Worm (Caenorhabditis elegans) whole organism, early embryonic: ENCODE data around the gene F13C5.1.

Experiments used
- ama-1 ChIP-seq: fragments of 150-350 bp; optimal IDR thresholded peaks from 2 replicates; lab custom pipeline; 2014
- hmg-4 ChIP-seq: fragments of 200-800 bp; sonication (Bioruptor generic); optimal IDR thresholded peaks from 2 replicates; lab custom pipeline; 2018; ENCODE audit warnings: mild to moderate bottlenecking, missing genetic modification characterization, missing compliant biosample characterization
- hnd-1 ChIP-seq: sonication (generic microtip); optimal IDR thresholded peaks from 2 replicates; lab custom pipeline; 2016; ENCODE audit warnings: missing genetic modification characterization, missing compliant biosample characterization
- scrt-1 ChIP-seq: fragments of 200-800 bp; sonication (Bioruptor generic); IDR thresholded peaks from 2 replicates; pipeline ENCODE4 v1.3.6; 2022; ENCODE audit warnings: missing genetic modification characterization, missing compliant biosample characterization
- tbx-11 ChIP-seq: fragments of 200-800 bp; sonication (Bioruptor generic); IDR thresholded peaks from 2 replicates; pipeline ENCODE4 v1.3.6; 2022; ENCODE audit warnings: missing genetic modification characterization, missing compliant biosample characterization
- tbx-37 ChIP-seq: fragments of 200-800 bp; sonication (Bioruptor generic); conservative IDR thresholded peaks from 2 replicates; pipeline ENCODE4 v1.3.6; 2022; ENCODE audit warnings: missing genetic modification reagents, missing genetic modification characterization, missing compliant biosample characterization
- tra-4 ChIP-seq: sonication (generic microtip); optimal IDR thresholded peaks from 2 replicates; lab custom pipeline; 2017; ENCODE audit warnings: missing genetic modification characterization, missing compliant biosample characterization

DNA sequence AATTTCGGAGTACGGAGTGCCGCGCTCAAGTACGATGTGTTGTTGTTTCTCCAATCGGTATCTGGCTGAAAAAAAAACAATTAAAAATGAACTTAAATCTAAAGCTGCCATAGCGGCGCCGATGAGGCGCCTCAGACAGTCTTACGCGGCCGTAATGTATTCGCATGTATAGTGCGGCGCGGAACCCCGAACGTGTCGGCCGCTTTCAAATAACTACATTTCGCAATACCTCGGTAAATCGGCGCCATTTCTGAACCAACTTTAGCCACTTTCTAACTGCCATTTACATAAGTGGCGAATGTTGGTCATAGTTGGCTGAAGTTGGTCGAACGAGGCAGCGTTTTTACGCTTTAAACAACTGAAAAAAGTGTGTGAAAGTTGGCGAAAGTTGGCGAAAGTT lies 10.8 kb downstream of the F13C5.1 start:
- TF ChIP-seq scrt-1 (GFP tag; lab: Robert Waterston, UW) (no peak), ama-1 (lab: Kevin White, UChicago) (no peak), tra-4 (tag; lab: Kevin White, UChicago) (no peak), hmg-4 (GFP tag; lab: Kevin White, UChicago) (no peak), tbx-11 (GFP tag; lab: Robert Waterston, UW) (no peak), tbx-37 (GFP tag; lab: Robert Waterston, UW) (no peak), hnd-1 (tag; lab: Kevin White, UChicago) (no peak)
